Worm (Caenorhabditis elegans) whole organism, mixed stage, embryonic: ENCODE measurements around the gene acy-3.

ENCODE experiments used
- M03D4.4 ChIP-seq: sonication (generic microtip); optimal IDR thresholded peaks from 2 replicates; lab custom pipeline; 2017; ENCODE audit warnings: mild to moderate bottlenecking, missing genetic modification characterization, missing compliant biosample characterization
- bed-3 ChIP-seq: fragments of 200-800 bp; sonication (Bioruptor generic); optimal IDR thresholded peaks from 3 replicates; lab custom pipeline; 2018; ENCODE audit warnings: mild to moderate bottlenecking, missing genetic modification characterization, moderate library complexity, missing compliant biosample characterization
- blmp-1 ChIP-seq: fragments of 150-350 bp; optimal IDR thresholded peaks from 2 replicates; lab custom pipeline; 2014; ENCODE audit warnings: missing biosample characterization, missing genetic modification characterization
- ceh-39 ChIP-seq: fragments of 150-350 bp; optimal IDR thresholded peaks from 2 replicates; lab custom pipeline; 2014; ENCODE audit warnings: missing biosample characterization, missing genetic modification characterization
- ceh-43 ChIP-seq: fragments of 200-800 bp; sonication (Bioruptor generic); optimal IDR thresholded peaks from 2 replicates; lab custom pipeline; 2018; ENCODE audit warnings: mild to moderate bottlenecking, missing genetic modification characterization, moderate library complexity, missing compliant biosample characterization
- ceh-83 ChIP-seq: fragments of 200-800 bp; sonication (Bioruptor generic); optimal IDR thresholded peaks from 2 replicates; lab custom pipeline; 2018; ENCODE audit warnings: mild to moderate bottlenecking, missing genetic modification characterization, missing compliant biosample characterization
- ces-1 ChIP-seq: fragments of 150-350 bp; optimal IDR thresholded peaks from 2 replicates; lab custom pipeline; 2014; ENCODE audit warnings: missing biosample characterization, missing genetic modification reagents, missing genetic modification characterization
- cnd-1 ChIP-seq: fragments of 200-800 bp; sonication (Bioruptor generic); optimal IDR thresholded peaks from 2 replicates; lab custom pipeline; 2018; ENCODE audit warnings: mild to moderate bottlenecking, missing genetic modification characterization, missing compliant biosample characterization
- drap-1 ChIP-seq: fragments of 200-800 bp; sonication (Bioruptor generic); optimal IDR thresholded peaks from 3 replicates; lab custom pipeline; 2018; ENCODE audit warnings: mild to moderate bottlenecking, missing genetic modification characterization, missing compliant biosample characterization
- elt-1 ChIP-seq: sonication (generic microtip); optimal IDR thresholded peaks from 2 replicates; lab custom pipeline; 2017; ENCODE audit warnings: missing genetic modification characterization, mild to moderate bottlenecking, missing compliant biosample characterization, antibody characterized with exemption, moderate library complexity, borderline replicate concordance; ENCODE audit not compliant: insufficient read depth
- elt-3 ChIP-seq: fragments of 150-350 bp; optimal IDR thresholded peaks from 2 replicates; lab custom pipeline; 2014; ENCODE audit warnings: missing biosample characterization, missing genetic modification characterization
- flh-1 ChIP-seq: fragments of 200-800 bp; sonication (Bioruptor generic); optimal IDR thresholded peaks from 2 replicates; lab custom pipeline; 2018; ENCODE audit warnings: mild to moderate bottlenecking, missing genetic modification characterization, moderate library complexity, missing compliant biosample characterization
- ham-2 ChIP-seq: fragments of 200-800 bp; sonication (Bioruptor generic); optimal IDR thresholded peaks from 2 replicates; lab custom pipeline; 2018; ENCODE audit warnings: mild to moderate bottlenecking, missing genetic modification characterization, missing compliant biosample characterization
- hlh-1 ChIP-seq: fragments of 150-350 bp; optimal IDR thresholded peaks from 2 replicates; lab custom pipeline; 2014; ENCODE audit warnings: missing biosample characterization, missing genetic modification reagents, missing genetic modification characterization
- lin-13 ChIP-seq: fragments of 150-350 bp; optimal IDR thresholded peaks from 2 replicates; lab custom pipeline; 2014; ENCODE audit warnings: missing biosample characterization, missing genetic modification characterization
- lin-32 ChIP-seq: fragments of 200-800 bp; sonication (Bioruptor generic); optimal IDR thresholded peaks from 2 replicates; lab custom pipeline; 2018; ENCODE audit warnings: mild to moderate bottlenecking, missing genetic modification characterization, missing compliant biosample characterization
- lsy-2 ChIP-seq: fragments of 150-350 bp; optimal IDR thresholded peaks from 2 replicates; lab custom pipeline; 2014; ENCODE audit warnings: missing biosample characterization, missing genetic modification characterization
- mab-5 ChIP-seq: fragments of 150-350 bp; optimal IDR thresholded peaks from 2 replicates; lab custom pipeline; 2014; ENCODE audit warnings: missing biosample characterization, missing genetic modification characterization
- mep-1 ChIP-seq: fragments of 150-350 bp; optimal IDR thresholded peaks from 2 replicates; lab custom pipeline; 2017; ENCODE audit warnings: missing biosample characterization, missing genetic modification reagents, missing genetic modification characterization, inconsistent platforms
- mls-2 ChIP-seq: sonication (generic microtip); optimal IDR thresholded peaks from 2 replicates; lab custom pipeline; 2016; ENCODE audit warnings: mild to moderate bottlenecking, missing genetic modification characterization, moderate library complexity, missing compliant biosample characterization
- nhr-12 ChIP-seq: fragments of 150-350 bp; optimal IDR thresholded peaks from 2 replicates; lab custom pipeline; 2014; ENCODE audit warnings: missing biosample characterization, missing genetic modification characterization
- nhr-2 ChIP-seq: fragments of 150-350 bp; optimal IDR thresholded peaks from 2 replicates; lab custom pipeline; 2014; ENCODE audit warnings: missing biosample characterization, missing genetic modification characterization
- nhr-237 ChIP-seq: fragments of 150-350 bp; optimal IDR thresholded peaks from 2 replicates; lab custom pipeline; 2014; ENCODE audit warnings: missing biosample characterization, missing genetic modification characterization
- nhr-28 ChIP-seq: fragments of 150-350 bp; optimal IDR thresholded peaks from 2 replicates; lab custom pipeline; 2014; ENCODE audit warnings: missing biosample characterization, missing genetic modification characterization
- nhr-76 ChIP-seq: sonication (generic microtip); optimal IDR thresholded peaks from 2 replicates; lab custom pipeline; 2017; ENCODE audit warnings: missing biosample characterization, missing genetic modification characterization
- pha-4 ChIP-seq: fragments of 150-350 bp; optimal IDR thresholded peaks from 2 replicates; lab custom pipeline; 2018; ENCODE audit warnings: missing biosample characterization, missing genetic modification reagents, missing genetic modification characterization
- sem-2 ChIP-seq: fragments of 200-800 bp; sonication (Bioruptor generic); optimal IDR thresholded peaks from 2 replicates; lab custom pipeline; 2018; ENCODE audit warnings: mild to moderate bottlenecking, missing genetic modification characterization, missing compliant biosample characterization
- snpc-4 ChIP-seq: fragments of 150-350 bp; optimal IDR thresholded peaks from 2 replicates; lab custom pipeline; 2014; ENCODE audit warnings: missing biosample characterization, missing genetic modification characterization
- sptf-1 ChIP-seq: sonication (generic microtip); optimal IDR thresholded peaks from 2 replicates; lab custom pipeline; 2017; ENCODE audit warnings: mild to moderate bottlenecking, missing genetic modification characterization, moderate library complexity, missing compliant biosample characterization
- tbx-8 ChIP-seq: fragments of 200-800 bp; sonication (Bioruptor generic); optimal IDR thresholded peaks from 2 replicates; lab custom pipeline; 2018; ENCODE audit warnings: mild to moderate bottlenecking, missing genetic modification characterization, moderate library complexity, missing compliant biosample characterization
- unc-120 ChIP-seq: sonication (generic microtip); optimal IDR thresholded peaks from 2 replicates; lab custom pipeline; 2017; ENCODE audit warnings: missing genetic modification characterization, missing compliant biosample characterization; ENCODE audit not compliant: poor library complexity, severe bottlenecking
- unc-39 ChIP-seq: fragments of 150-350 bp; optimal IDR thresholded peaks from 2 replicates; lab custom pipeline; 2014; ENCODE audit warnings: missing biosample characterization, missing genetic modification characterization
- unc-62 ChIP-seq: fragments of 150-350 bp; optimal IDR thresholded peaks from 2 replicates; lab custom pipeline; 2014; ENCODE audit warnings: missing biosample characterization, missing genetic modification reagents, missing genetic modification characterization
- zip-8 ChIP-seq: fragments of 150-350 bp; optimal IDR thresholded peaks from 2 replicates; lab custom pipeline; 2014; ENCODE audit warnings: missing biosample characterization, missing genetic modification characterization
- ztf-11 ChIP-seq: fragments of 150-350 bp; optimal IDR thresholded peaks from 2 replicates; lab custom pipeline; 2014; ENCODE audit warnings: missing biosample characterization, missing genetic modification characterization

Gene acy-3

ce11 chrIII:3820134-3820533, 33.9 kb upstream of the acy-3 start:
- TF ChIP-seq nhr-12 (tag; lab: Kevin White, UChicago) (no peak), flh-1 (GFP tag; lab: Kevin White, UChicago) (no peak), zip-8 (tag; lab: Kevin White, UChicago) (no peak), mls-2 (peak; percentile 46), sptf-1 (tag; lab: Kevin White, UChicago) (peak; percentile 67), sem-2 (GFP tag; lab: Kevin White, UChicago) (no peak), cnd-1 (tag; lab: Kevin White, UChicago) (peak; percentile 69), ceh-39 (tag; lab: Kevin White, UChicago) (peak; percentile 35), unc-120 (tag; lab: Kevin White, UChicago) (peak; percentile 84), nhr-237 (tag; lab: Kevin White, UChicago) (peak; percentile 9), unc-39 (tag; lab: Kevin White, UChicago) (no peak), ztf-11 (no peak), blmp-1 (tag; lab: Kevin White, UChicago) (peak; percentile 90), bed-3 (GFP tag; lab: Kevin White, UChicago) (no peak), ces-1 (GFP tag; lab: Kevin White, UChicago) (peak; percentile 42), lin-13 (peak; percentile 63), elt-1 (tag; lab: Kevin White, UChicago) (no peak), mep-1 (peak; percentile 53), pha-4 (tag; lab: Kevin White, UChicago) (peak; percentile 81), elt-3 (tag; lab: Kevin White, UChicago) (no peak), nhr-76 (tag; lab: Kevin White, UChicago) (no peak), ham-2 (peak; percentile 64), hlh-1 (peak; percentile 45), M03D4.4 (peak; percentile 11), lsy-2 (tag; lab: Kevin White, UChicago) (peak; percentile 15), nhr-28 (tag; lab: Kevin White, UChicago) (no peak), nhr-2 (tag; lab: Kevin White, UChicago) (peak; percentile 80), unc-62 (GFP tag; lab: Kevin White, UChicago) (peak; percentile 74), tbx-8 (GFP tag; lab: Kevin White, UChicago) (no peak), lin-32 (GFP tag; lab: Kevin White, UChicago) (peak; percentile 30), snpc-4 (tag; lab: Kevin White, UChicago) (no peak), drap-1 (peak; percentile 43), mab-5 (tag; lab: Kevin White, UChicago) (no peak), ceh-83 (GFP tag; lab: Kevin White, UChicago) (no peak), ceh-43 (GFP tag; lab: Kevin White, UChicago) (no peak)

DNA sequence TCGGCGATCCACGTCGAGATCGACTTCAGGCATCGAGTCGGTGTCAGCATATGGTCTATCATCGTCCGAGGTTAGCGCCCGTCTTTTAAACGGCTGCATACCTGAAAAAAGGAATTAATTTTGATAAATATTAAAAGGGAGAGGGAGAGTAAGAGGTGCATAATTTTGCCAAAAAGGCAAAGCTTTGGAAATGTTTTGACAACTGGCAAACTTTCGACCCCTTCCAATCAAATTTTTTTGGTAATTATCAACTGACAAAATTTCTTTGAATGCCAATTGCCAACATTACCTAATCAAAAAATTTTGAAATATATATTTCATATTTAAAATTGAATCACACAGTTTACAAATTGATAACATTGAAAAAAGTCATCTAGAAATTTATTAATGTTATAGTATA, 33.3 kb upstream of the acy-3 start, which contains the start of gene dpy-27:
TSS of gene dpy-27 (minus strand) at position 101 of the 400 bp plus-strand sequence.
- no peak for TF ChIP-seq mls-2
- TF ChIP-seq unc-39 (tag; lab: Kevin White, UChicago), result no peak
- no peak for TF ChIP-seq bed-3 (GFP tag; lab: Kevin White, UChicago)
- TF ChIP-seq nhr-28 (tag; lab: Kevin White, UChicago), result no peak

ce11 chrIII:3814421-3814820, 28.1 kb upstream of the acy-3 start:
- TF ChIP-seq pha-4 (tag; lab: Kevin White, UChicago), result no peak
- TF ChIP-seq elt-1 (tag; lab: Kevin White, UChicago), result no peak
- no peak for TF ChIP-seq elt-3 (tag; lab: Kevin White, UChicago)
- no peak for TF ChIP-seq nhr-76 (tag; lab: Kevin White, UChicago)
- no peak for TF ChIP-seq ces-1 (GFP tag; lab: Kevin White, UChicago)
- TF ChIP-seq blmp-1 (tag; lab: Kevin White, UChicago), result no peak
- no peak for TF ChIP-seq lin-13
- TF ChIP-seq ceh-83 (GFP tag; lab: Kevin White, UChicago), result no peak
- TF ChIP-seq hlh-1, result no peak
- no peak for TF ChIP-seq M03D4.4
- no peak for TF ChIP-seq unc-39 (tag; lab: Kevin White, UChicago)
- no peak for TF ChIP-seq ham-2
- no peak for TF ChIP-seq bed-3 (GFP tag; lab: Kevin White, UChicago)
